Worm (Caenorhabditis elegans) whole organism, L2 larva: ENCODE data around the gene tag-124.

Source experiments
- ama-1 ChIP-seq: fragments of 150-350 bp; optimal IDR thresholded peaks from 2 replicates; lab custom pipeline; 2018; ENCODE audit warnings: inconsistent platforms
- egl-27 ChIP-seq: sonication (generic microtip); optimal IDR thresholded peaks from 3 replicates; lab custom pipeline; 2017; ENCODE audit warnings: missing biosample characterization, missing genetic modification reagents, missing genetic modification characterization
- lin-13 ChIP-seq: fragments of 150-350 bp; optimal IDR thresholded peaks from 2 replicates; lab custom pipeline; 2014; ENCODE audit warnings: missing biosample characterization, missing genetic modification reagents, missing genetic modification characterization
- lin-39 ChIP-seq: fragments of 150-350 bp; optimal IDR thresholded peaks from 2 replicates; lab custom pipeline; 2014; ENCODE audit warnings: missing biosample characterization, missing genetic modification reagents, missing genetic modification characterization
- lsy-2 ChIP-seq, 2 experiments: fragments of 150-350 bp in 1 of 2; sonication (generic microtip) in 1 of 2; optimal IDR thresholded peaks; 2 replicates each; lab custom pipeline; 2014 to 2017; ENCODE audit warnings: missing biosample characterization in 2 of 2, missing genetic modification characterization in 2 of 2
- nhr-11 ChIP-seq: fragments of 150-350 bp; optimal IDR thresholded peaks from 2 replicates; lab custom pipeline; 2014; ENCODE audit warnings: missing biosample characterization, missing genetic modification characterization
- unc-55 ChIP-seq: fragments of 150-350 bp; sonication (generic microtip); optimal IDR thresholded peaks from 3 replicates; lab custom pipeline; 2014; ENCODE audit warnings: missing biosample characterization, missing genetic modification reagents, missing genetic modification characterization
- ztf-11 ChIP-seq: sonication (generic microtip); optimal IDR thresholded peaks from 2 replicates; lab custom pipeline; 2017; ENCODE audit warnings: missing biosample characterization, missing genetic modification characterization

DNA sequence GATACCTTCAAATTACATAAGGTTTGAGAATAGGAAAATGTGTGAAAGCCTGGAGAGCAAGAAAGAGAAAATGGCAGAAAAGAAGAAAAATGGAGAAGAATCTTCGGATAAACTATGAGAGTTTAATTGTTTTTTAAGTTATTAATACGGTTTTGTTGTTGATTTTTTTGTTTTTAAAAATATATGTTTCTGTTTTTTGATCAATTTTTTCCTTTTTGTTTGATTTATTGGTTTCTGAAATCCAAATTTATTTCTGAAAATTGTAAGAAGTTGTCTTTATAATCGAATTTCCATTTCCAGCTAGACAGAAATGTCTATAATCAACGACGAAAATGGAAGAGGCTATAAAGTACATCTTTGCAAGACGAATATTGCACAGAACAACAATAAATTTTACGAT, 1.6 kb downstream of the tag-124 start, which contains the start of gene parp-2:
- TF ChIP-seq egl-27 (tag; lab: Kevin White, UChicago) (no peak), ama-1 (no peak), lin-13 (GFP tag; lab: Kevin White, UChicago) (no peak), unc-55 (GFP tag; lab: Kevin White, UChicago) (no peak), ztf-11 (no peak), nhr-11 (tag; lab: Kevin White, UChicago) (no peak), lin-39 (tag; lab: Kevin White, UChicago) (no peak), lsy-2 (tag; optimal IDR thresholded peaks at IDR 0.05; lab: Kevin White, UChicago) (no peak)
